Worm (Caenorhabditis elegans) whole organism, young adult: ENCODE measurements around the gene dmsr-10.
A peak's percentile ranks its signal among the peaks of the same experiment; 100 is the strongest.

ENCODE experiments used
- B0019.2 ChIP-seq: fragments of 200-800 bp; sonication (Bioruptor generic); conservative IDR thresholded peaks from 2 replicates; pipeline ENCODE4 v1.3.6; 2022; ENCODE audit warnings: missing genetic modification reagents, missing genetic modification characterization, missing compliant biosample characterization
- B0336.3 ChIP-seq: fragments of 200-800 bp; sonication (Bioruptor generic); IDR thresholded peaks from 2 replicates; pipeline ENCODE4 v1.3.6; 2022; ENCODE audit warnings: missing genetic modification characterization, missing compliant biosample characterization
- K11D2.4 ChIP-seq: fragments of 200-800 bp; sonication (Bioruptor generic); IDR thresholded peaks from 2 replicates; pipeline ENCODE4 v1.3.6; 2022; ENCODE audit warnings: missing genetic modification reagents, missing genetic modification characterization, missing compliant biosample characterization
- T07F8.4 ChIP-seq: sonication (generic microtip); optimal IDR thresholded peaks from 2 replicates; lab custom pipeline; 2016; ENCODE audit warnings: mild to moderate bottlenecking, missing genetic modification characterization, moderate library complexity, missing compliant biosample characterization
- atf-7 ChIP-seq: sonication (generic microtip); optimal IDR thresholded peaks from 2 replicates; lab custom pipeline; 2017; ENCODE audit warnings: mild to moderate bottlenecking, missing genetic modification characterization, missing compliant biosample characterization
- athp-1 ChIP-seq: sonication (generic microtip); optimal IDR thresholded peaks from 2 replicates; lab custom pipeline; 2017; ENCODE audit warnings: mild to moderate bottlenecking, missing genetic modification characterization, missing compliant biosample characterization
- ceh-100 ChIP-seq: fragments of 200-800 bp; sonication (Bioruptor generic); IDR thresholded peaks from 2 replicates; pipeline ENCODE4 v1.3.6; 2022; ENCODE audit warnings: missing genetic modification reagents, missing genetic modification characterization, missing compliant biosample characterization
- ceh-91 ChIP-seq: fragments of 200-800 bp; sonication (Bioruptor generic); IDR thresholded peaks from 2 replicates; pipeline ENCODE4 v1.3.6; 2022; ENCODE audit warnings: missing genetic modification reagents, missing genetic modification characterization, missing compliant biosample characterization
- chd-7 ChIP-seq: sonication (generic microtip); optimal IDR thresholded peaks from 2 replicates; lab custom pipeline; 2016; ENCODE audit warnings: mild to moderate bottlenecking, missing genetic modification characterization, moderate library complexity, missing compliant biosample characterization
- dpl-1 ChIP-seq: fragments of 150-350 bp; optimal IDR thresholded peaks from 2 replicates; lab custom pipeline; 2014; ENCODE audit warnings: missing biosample characterization, missing genetic modification reagents, missing genetic modification characterization
- hmg-20 ChIP-seq: fragments of 200-800 bp; sonication (Bioruptor generic); IDR thresholded peaks from 2 replicates; pipeline ENCODE4 v1.3.6; 2022; ENCODE audit warnings: missing genetic modification reagents, missing genetic modification characterization, missing compliant biosample characterization
- hsf-1 ChIP-seq: fragments of 200-800 bp; sonication (Bioruptor generic); IDR thresholded peaks from 2 replicates; pipeline ENCODE4 v1.3.6; 2022; ENCODE audit warnings: missing genetic modification reagents, missing genetic modification characterization, missing compliant biosample characterization
- lin-26 ChIP-seq: fragments of 200-800 bp; sonication (Bioruptor generic); IDR thresholded peaks from 2 replicates; pipeline ENCODE4 v1.3.6; 2022; ENCODE audit warnings: missing genetic modification reagents, missing genetic modification characterization, missing compliant biosample characterization
- lin-54 ChIP-seq: fragments of 200-800 bp; sonication (Bioruptor generic); optimal IDR thresholded peaks from 2 replicates; lab custom pipeline; 2018; ENCODE audit warnings: mild to moderate bottlenecking, missing genetic modification characterization, missing compliant biosample characterization
- lsy-27 ChIP-seq: sonication (generic microtip); optimal IDR thresholded peaks from 2 replicates; lab custom pipeline; 2017; ENCODE audit warnings: missing genetic modification characterization, mild to moderate bottlenecking, missing compliant biosample characterization, antibody characterized with exemption, missing genotype, borderline replicate concordance; ENCODE audit not compliant: insufficient read depth
- mel-28 ChIP-seq: sonication (generic microtip); optimal IDR thresholded peaks from 2 replicates; lab custom pipeline; 2016; ENCODE audit warnings: borderline replicate concordance, mild to moderate bottlenecking, missing genetic modification characterization, missing compliant biosample characterization
- mes-4 ChIP-seq: sonication (generic microtip); optimal IDR thresholded peaks from 2 replicates; lab custom pipeline; 2016; ENCODE audit warnings: missing genotype, missing genetic modification characterization, missing compliant biosample characterization
- nfya-2 ChIP-seq: fragments of 200-800 bp; sonication (Bioruptor generic); IDR thresholded peaks from 2 replicates; pipeline ENCODE4 v1.3.6; 2022; ENCODE audit warnings: missing genetic modification reagents, missing genetic modification characterization, missing compliant biosample characterization
- rpc-1 ChIP-seq, 2 experiments: fragments of 150-350 bp in 1 of 2; sonication (generic microtip) in 1 of 2; optimal IDR thresholded peaks; 2 replicates each; lab custom pipeline; 2014 to 2018; ENCODE audit warnings: missing biosample characterization in 1 of 2, missing genetic modification characterization in 1 of 2, missing genetic modification reagents in 1 of 2, missing genotype in 1 of 2
- snpc-3.4 ChIP-seq: sonication (generic microtip); optimal IDR thresholded peaks from 2 replicates; lab custom pipeline; 2017; ENCODE audit warnings: missing genetic modification characterization, mild to moderate bottlenecking, missing compliant biosample characterization, antibody characterized with exemption, moderate library complexity, missing genotype, missing genetic modification reagents
- somi-1 ChIP-seq: fragments of 200-800 bp; sonication (Bioruptor generic); optimal IDR thresholded peaks from 2 replicates; lab custom pipeline; 2018; ENCODE audit warnings: mild to moderate bottlenecking, missing genetic modification characterization, missing compliant biosample characterization
- xnd-1 ChIP-seq: sonication (generic microtip); optimal IDR thresholded peaks from 2 replicates; lab custom pipeline; 2016; ENCODE audit warnings: missing genotype, missing genetic modification reagents, missing genetic modification characterization, missing compliant biosample characterization
- zfh-2 ChIP-seq: fragments of 200-800 bp; sonication (Bioruptor generic); conservative IDR thresholded peaks from 2 replicates; pipeline ENCODE4 v1.3.6; 2022; ENCODE audit warnings: missing genetic modification reagents, missing genetic modification characterization, missing compliant biosample characterization
- ztf-25 ChIP-seq: fragments of 200-800 bp; sonication (Bioruptor generic); IDR thresholded peaks from 2 replicates; pipeline ENCODE4 v1.3.6; 2022; ENCODE audit warnings: missing genetic modification reagents, missing genetic modification characterization, missing compliant biosample characterization
- ztf-3 ChIP-seq: fragments of 200-800 bp; sonication (Bioruptor generic); optimal IDR thresholded peaks from 2 replicates; lab custom pipeline; 2018; ENCODE audit warnings: mild to moderate bottlenecking, missing genetic modification characterization, missing compliant biosample characterization
- ztf-6 ChIP-seq: fragments of 200-800 bp; sonication (Bioruptor generic); IDR thresholded peaks from 2 replicates; pipeline ENCODE4 v1.3.6; 2022; ENCODE audit warnings: missing genetic modification reagents, missing genetic modification characterization, missing compliant biosample characterization

The dmsr-10 gene

ce11 chrV:6767576-6767975 is 34.2 kb downstream of the dmsr-10 start:
- TF ChIP-seq ceh-91 (GFP tag; lab: Robert Waterston, UW) = no peak
- no peak for TF ChIP-seq lsy-27 (tag; lab: Kevin White, UChicago)
- no peak for TF ChIP-seq zfh-2 (GFP tag; lab: Robert Waterston, UW)
- TF ChIP-seq nfya-2 (GFP tag; lab: Robert Waterston, UW) = no peak
- no peak for TF ChIP-seq mes-4 (tag; lab: Kevin White, UChicago)
- no peak for TF ChIP-seq K11D2.4 (GFP tag; lab: Robert Waterston, UW)
- no peak for TF ChIP-seq mel-28 (tag; lab: Kevin White, UChicago)
- TF ChIP-seq chd-7 = no peak
- no peak for TF ChIP-seq ztf-25

- no peak for TF ChIP-seq snpc-3.4 (tag; lab: Kevin White, UChicago)
- no peak for TF ChIP-seq lin-54 (GFP tag; lab: Kevin White, UChicago)
- no peak for TF ChIP-seq ztf-6
- no peak for TF ChIP-seq T07F8.4 (tag; lab: Kevin White, UChicago)
- no peak for TF ChIP-seq B0336.3 (GFP tag; lab: Robert Waterston, UW)
- no peak for TF ChIP-seq somi-1 (GFP tag; lab: Kevin White, UChicago)
- no peak for TF ChIP-seq ceh-100 (GFP tag; lab: Robert Waterston, UW)
Measured at ce11 chrV:6764972-6765371, 36.8 kb downstream of the dmsr-10 start, which contains the start of gene bbs-8. TSS of gene bbs-8 (minus strand) at chrV:6765072.

- no peak for TF ChIP-seq B0019.2 (GFP tag; lab: Robert Waterston, UW)
- no peak for TF ChIP-seq hmg-20
- TF ChIP-seq xnd-1 (tag; lab: Kevin White, UChicago) = no peak
- no peak for TF ChIP-seq K11D2.4 (GFP tag; lab: Robert Waterston, UW)
- TF ChIP-seq somi-1 (GFP tag; lab: Kevin White, UChicago) = no peak
- TF ChIP-seq rpc-1 (optimal IDR thresholded peaks at IDR 0.05; lab: Kevin White, UChicago) = no peak
- no peak for TF ChIP-seq rpc-1 (tag; optimal IDR thresholded peaks at IDR 0.05; lab: Kevin White, UChicago)
- TF ChIP-seq, all 124 proteins: peak for 0
Measured at ce11 chrV:6762361-6762760, 39.4 kb downstream of the dmsr-10 start, which contains the start of gene T25F10.4. TSS of gene T25F10.4 (minus strand) at chrV:6762461.

- peak; percentile 37 for TF ChIP-seq chd-7
- TF ChIP-seq atf-7 (tag; lab: Kevin White, UChicago) = no peak
- TF ChIP-seq zfh-2 (GFP tag; lab: Robert Waterston, UW) = peak; percentile 46; the same call in 1 of the 2 replicates
- 0 out of 2 replicates have a peak, but pooled peaks have one; percentile 35 for TF ChIP-seq lin-26 (GFP tag; lab: Robert Waterston, UW)
- TF ChIP-seq dpl-1 (GFP tag; lab: Kevin White, UChicago) = no peak
- TF ChIP-seq athp-1 (tag; lab: Kevin White, UChicago) = no peak
Measured at ce11 chrV:6758017-6758416, 43.7 kb downstream of the dmsr-10 start, which contains the start of gene dbl-1. TSS of gene dbl-1 (plus strand) at chrV:6758135.

- no peak for TF ChIP-seq ztf-3 (GFP tag; lab: Kevin White, UChicago)
- peak; percentile 21; the same call in 1 of the 2 replicates for TF ChIP-seq hsf-1 (GFP tag; lab: Robert Waterston, UW)
Measured at ce11 chrV:6753257-6753656, 48.5 kb downstream of the dmsr-10 start.

- TF ChIP-seq zfh-2 (GFP tag; lab: Robert Waterston, UW) = peak; percentile 58
- no peak for TF ChIP-seq chd-7
- no peak for TF ChIP-seq hmg-20
Measured at ce11 chrV:6751493-6752100, 50.2 kb downstream of the dmsr-10 start.
